Fruit fly (Drosophila melanogaster) S2 (cell line): ENCODE data around the gene CG42847.

Experiments used
- CG8478 ChIP-seq: fragments of >200 bp; optimal IDR thresholded peaks from 2 replicates; lab custom pipeline; 2018
- CTCF ChIP-seq, 2 experiments: fragments of >200 bp; optimal IDR thresholded peaks; 2 replicates each; lab custom pipeline; 2018

dm6 chr2L:9386270-9386669, 41.4 kb upstream of the CG42847 start:
- TF ChIP-seq CG8478 (lab: Kevin White, UChicago) (no peak), CTCF (optimal IDR thresholded peaks at IDR 0.05; lab: Kevin White, UChicago) (no peak)
